Worm (Caenorhabditis elegans) whole organism, young adult: ENCODE data around the gene F22E12.1.

Experiments
- B0035.1 ChIP-seq: sonication (generic microtip); optimal IDR thresholded peaks from 2 replicates; lab custom pipeline; 2016; ENCODE audit warnings: missing genetic modification characterization, mild to moderate bottlenecking, missing compliant biosample characterization, missing genotype, missing genetic modification reagents
- C06A6.2 ChIP-seq: fragments of 200-800 bp; sonication (Bioruptor generic); conservative IDR thresholded peaks from 2 replicates; pipeline ENCODE4 v1.3.6; 2022; ENCODE audit warnings: missing genetic modification characterization, missing compliant biosample characterization
- F37B4.10 ChIP-seq: fragments of 200-800 bp; sonication (Bioruptor generic); IDR thresholded peaks from 2 replicates; pipeline ENCODE4 v1.3.6; 2022; ENCODE audit warnings: missing genetic modification characterization, missing compliant biosample characterization
- F49E8.2 ChIP-seq: sonication (generic microtip); optimal IDR thresholded peaks from 3 replicates; lab custom pipeline; 2017; ENCODE audit warnings: missing genetic modification characterization, mild to moderate bottlenecking, missing compliant biosample characterization, antibody characterized with exemption, moderate library complexity; ENCODE audit not compliant: insufficient read depth
- F52B5.7 ChIP-seq: sonication (generic microtip); optimal IDR thresholded peaks from 2 replicates; lab custom pipeline; 2016; ENCODE audit warnings: mild to moderate bottlenecking, missing genetic modification characterization, missing compliant biosample characterization
- F57C9.4 ChIP-seq: sonication (generic microtip); optimal IDR thresholded peaks from 2 replicates; lab custom pipeline; 2017; ENCODE audit warnings: mild to moderate bottlenecking, missing genetic modification characterization, missing compliant biosample characterization
- K12H6.12 ChIP-seq: fragments of 200-800 bp; sonication (Bioruptor generic); optimal IDR thresholded peaks from 2 replicates; lab custom pipeline; 2018; ENCODE audit warnings: mild to moderate bottlenecking, missing genetic modification characterization, missing compliant biosample characterization
- Y53F4B.3 ChIP-seq: fragments of 200-800 bp; sonication (Bioruptor generic); IDR thresholded peaks from 2 replicates; pipeline ENCODE4 v1.3.6; 2022; ENCODE audit warnings: missing genetic modification reagents, missing genetic modification characterization, missing compliant biosample characterization
- Y95B8A.8 ChIP-seq: fragments of 200-800 bp; sonication (Bioruptor generic); IDR thresholded peaks from 2 replicates; pipeline ENCODE4 v1.3.6; 2022; ENCODE audit warnings: missing genetic modification reagents, missing genetic modification characterization, missing compliant biosample characterization
- ZK185.1 ChIP-seq: sonication (generic microtip); optimal IDR thresholded peaks from 2 replicates; lab custom pipeline; 2016; ENCODE audit warnings: mild to moderate bottlenecking, missing genetic modification characterization, missing compliant biosample characterization; ENCODE audit not compliant: poor library complexity, severe bottlenecking
- akir-1 ChIP-seq: fragments of 200-800 bp; sonication (Bioruptor generic); optimal IDR thresholded peaks from 2 replicates; lab custom pipeline; 2018; ENCODE audit warnings: mild to moderate bottlenecking, missing genetic modification characterization, moderate library complexity, missing compliant biosample characterization
- ama-1 ChIP-seq, 3 experiments: fragments of 150-350 bp in 1 of 3; sonication (generic microtip) in 2 of 3; optimal IDR thresholded peaks; 2 replicates each; lab custom pipeline; 2014 to 2018; ENCODE audit warnings: missing biosample characterization in 2 of 3, missing genetic modification characterization in 2 of 3, missing genetic modification reagents in 2 of 3
- aptf-3 ChIP-seq: fragments of 200-800 bp; sonication (Bioruptor generic); IDR thresholded peaks from 2 replicates; pipeline ENCODE4 v1.3.6; 2022; ENCODE audit warnings: missing genetic modification characterization, missing compliant biosample characterization
- attf-5 ChIP-seq: fragments of 200-800 bp; sonication (Bioruptor generic); optimal IDR thresholded peaks from 2 replicates; lab custom pipeline; 2018; ENCODE audit warnings: mild to moderate bottlenecking, missing genetic modification characterization, missing compliant biosample characterization
- attf-6 ChIP-seq: fragments of 200-800 bp; sonication (Bioruptor generic); IDR thresholded peaks from 2 replicates; pipeline ENCODE4 v1.3.6; 2022; ENCODE audit warnings: missing genetic modification reagents, missing genetic modification characterization, missing compliant biosample characterization
- bed-2 ChIP-seq: fragments of 200-800 bp; sonication (Bioruptor generic); IDR thresholded peaks from 2 replicates; pipeline ENCODE4 v1.3.6; 2022; ENCODE audit warnings: missing genetic modification reagents, missing genetic modification characterization, missing compliant biosample characterization
- cebp-2 ChIP-seq: fragments of 200-800 bp; sonication (Bioruptor generic); IDR thresholded peaks from 2 replicates; pipeline ENCODE4 v1.3.6; 2022; ENCODE audit warnings: missing genetic modification characterization, missing compliant biosample characterization
- ceh-100 ChIP-seq: fragments of 200-800 bp; sonication (Bioruptor generic); IDR thresholded peaks from 2 replicates; pipeline ENCODE4 v1.3.6; 2022; ENCODE audit warnings: missing genetic modification reagents, missing genetic modification characterization, missing compliant biosample characterization
- ceh-58 ChIP-seq: fragments of 200-800 bp; sonication (Bioruptor generic); IDR thresholded peaks from 2 replicates; pipeline ENCODE4 v1.3.6; 2022; ENCODE audit warnings: missing genetic modification characterization, missing compliant biosample characterization
- ceh-91 ChIP-seq: fragments of 200-800 bp; sonication (Bioruptor generic); IDR thresholded peaks from 2 replicates; pipeline ENCODE4 v1.3.6; 2022; ENCODE audit warnings: missing genetic modification reagents, missing genetic modification characterization, missing compliant biosample characterization
- chd-7 ChIP-seq: sonication (generic microtip); optimal IDR thresholded peaks from 2 replicates; lab custom pipeline; 2016; ENCODE audit warnings: mild to moderate bottlenecking, missing genetic modification characterization, moderate library complexity, missing compliant biosample characterization
- efl-1 ChIP-seq: fragments of 150-350 bp; optimal IDR thresholded peaks from 2 replicates; lab custom pipeline; 2014; ENCODE audit warnings: missing biosample characterization, missing genetic modification reagents, missing genetic modification characterization
- egl-44 ChIP-seq: fragments of 200-800 bp; sonication (Bioruptor generic); IDR thresholded peaks from 2 replicates; pipeline ENCODE4 v1.3.6; 2022; ENCODE audit warnings: missing genetic modification reagents, missing genetic modification characterization, missing compliant biosample characterization
- ekl-4 ChIP-seq: fragments of 200-800 bp; sonication (Bioruptor generic); IDR thresholded peaks from 2 replicates; pipeline ENCODE4 v1.3.6; 2022; ENCODE audit warnings: missing genetic modification reagents, missing genetic modification characterization, missing compliant biosample characterization
- fkh-3 ChIP-seq: sonication (generic microtip); optimal IDR thresholded peaks from 2 replicates; lab custom pipeline; 2016; ENCODE audit warnings: mild to moderate bottlenecking, missing genetic modification characterization, missing compliant biosample characterization
- hmg-20 ChIP-seq: fragments of 200-800 bp; sonication (Bioruptor generic); IDR thresholded peaks from 2 replicates; pipeline ENCODE4 v1.3.6; 2022; ENCODE audit warnings: missing genetic modification reagents, missing genetic modification characterization, missing compliant biosample characterization
- hsf-1 ChIP-seq: fragments of 200-800 bp; sonication (Bioruptor generic); IDR thresholded peaks from 2 replicates; pipeline ENCODE4 v1.3.6; 2022; ENCODE audit warnings: missing genetic modification reagents, missing genetic modification characterization, missing compliant biosample characterization
- let-607 ChIP-seq, 2 experiments: fragments of 200-800 bp in 1 of 2; sonication (Bioruptor generic) in 1 of 2; sonication (generic microtip) in 1 of 2; optimal IDR thresholded peaks; 2 replicates each; lab custom pipeline; 2016 to 2018; ENCODE audit warnings: mild to moderate bottlenecking in 2 of 2, missing compliant biosample characterization in 2 of 2, missing genetic modification characterization in 2 of 2, moderate library complexity in 2 of 2, missing genotype in 1 of 2
- madf-10 ChIP-seq: sonication (generic microtip); optimal IDR thresholded peaks from 2 replicates; lab custom pipeline; 2016; ENCODE audit warnings: mild to moderate bottlenecking, missing genetic modification characterization, missing compliant biosample characterization
- madf-3 ChIP-seq: fragments of 200-800 bp; sonication (Bioruptor generic); IDR thresholded peaks from 2 replicates; pipeline ENCODE4 v1.3.6; 2022; ENCODE audit warnings: missing genetic modification reagents, missing genetic modification characterization, missing compliant biosample characterization
- madf-6 ChIP-seq: fragments of 200-800 bp; sonication (Bioruptor generic); IDR thresholded peaks from 2 replicates; pipeline ENCODE4 v1.3.6; 2022; ENCODE audit warnings: missing genetic modification reagents, missing genetic modification characterization, missing compliant biosample characterization
- madf-8 ChIP-seq: fragments of 200-800 bp; sonication (Bioruptor generic); conservative IDR thresholded peaks from 2 replicates; pipeline ENCODE4 v1.3.6; 2022; ENCODE audit warnings: missing genetic modification reagents, missing genetic modification characterization, missing compliant biosample characterization
- mcd-1 ChIP-seq: fragments of 200-800 bp; sonication (Bioruptor generic); IDR thresholded peaks from 2 replicates; pipeline ENCODE4 v1.3.6; 2022; ENCODE audit warnings: missing genetic modification reagents, missing genetic modification characterization, missing compliant biosample characterization
- mes-4 ChIP-seq: sonication (generic microtip); optimal IDR thresholded peaks from 2 replicates; lab custom pipeline; 2016; ENCODE audit warnings: missing genotype, missing genetic modification characterization, missing compliant biosample characterization
- mxl-1 ChIP-seq: sonication (generic microtip); optimal IDR thresholded peaks from 2 replicates; lab custom pipeline; 2016; ENCODE audit warnings: missing genetic modification characterization, missing compliant biosample characterization
- nfyb-1 ChIP-seq: fragments of 200-800 bp; sonication (Bioruptor generic); IDR thresholded peaks from 2 replicates; pipeline ENCODE4 v1.3.6; 2022; ENCODE audit warnings: missing genetic modification reagents, missing genetic modification characterization, missing compliant biosample characterization
- nhr-80 ChIP-seq: sonication (generic microtip); optimal IDR thresholded peaks from 2 replicates; lab custom pipeline; 2016; ENCODE audit warnings: missing genetic modification characterization, missing compliant biosample characterization
- rcor-1 ChIP-seq: fragments of 200-800 bp; sonication (Bioruptor generic); IDR thresholded peaks from 2 replicates; pipeline ENCODE4 v1.3.6; 2022; ENCODE audit warnings: missing genetic modification reagents, missing genetic modification characterization, missing compliant biosample characterization
- rec-8 ChIP-seq, 2 experiments: sonication (generic microtip); optimal IDR thresholded peaks; 2 replicates each; lab custom pipeline; 2016; ENCODE audit warnings: mild to moderate bottlenecking in 2 of 2, missing genetic modification characterization in 2 of 2, missing genetic modification reagents in 2 of 2, missing genotype in 2 of 2, missing biosample characterization in 1 of 2, missing compliant biosample characterization in 1 of 2, moderate library complexity in 1 of 2
- repo-1 ChIP-seq: sonication (generic microtip); optimal IDR thresholded peaks from 2 replicates; lab custom pipeline; 2017; ENCODE audit warnings: mild to moderate bottlenecking, missing genetic modification characterization, missing compliant biosample characterization
- snpc-1.3 ChIP-seq: sonication (generic microtip); optimal IDR thresholded peaks from 2 replicates; lab custom pipeline; 2017; ENCODE audit warnings: missing genetic modification characterization, mild to moderate bottlenecking, missing compliant biosample characterization, antibody characterized with exemption, moderate library complexity, missing genotype, missing genetic modification reagents; ENCODE audit not compliant: insufficient read depth
- snpc-3.4 ChIP-seq: sonication (generic microtip); optimal IDR thresholded peaks from 2 replicates; lab custom pipeline; 2017; ENCODE audit warnings: missing genetic modification characterization, mild to moderate bottlenecking, missing compliant biosample characterization, antibody characterized with exemption, moderate library complexity, missing genotype, missing genetic modification reagents
- tlf-1 ChIP-seq: fragments of 200-800 bp; sonication (Bioruptor generic); optimal IDR thresholded peaks from 2 replicates; lab custom pipeline; 2018; ENCODE audit warnings: mild to moderate bottlenecking, missing genetic modification characterization, missing compliant biosample characterization
- unc-130 ChIP-seq: sonication (generic microtip); optimal IDR thresholded peaks from 2 replicates; lab custom pipeline; 2016; ENCODE audit warnings: missing genetic modification reagents, missing genetic modification characterization, missing compliant biosample characterization
- xnd-1 ChIP-seq: sonication (generic microtip); optimal IDR thresholded peaks from 2 replicates; lab custom pipeline; 2016; ENCODE audit warnings: missing genotype, missing genetic modification reagents, missing genetic modification characterization, missing compliant biosample characterization
- zfh-2 ChIP-seq: fragments of 200-800 bp; sonication (Bioruptor generic); conservative IDR thresholded peaks from 2 replicates; pipeline ENCODE4 v1.3.6; 2022; ENCODE audit warnings: missing genetic modification reagents, missing genetic modification characterization, missing compliant biosample characterization
- zim-3 ChIP-seq: sonication (generic microtip); optimal IDR thresholded peaks from 2 replicates; lab custom pipeline; 2017; ENCODE audit warnings: mild to moderate bottlenecking, missing genetic modification characterization, moderate library complexity, missing compliant biosample characterization
- ztf-18 ChIP-seq: sonication (generic microtip); optimal IDR thresholded peaks from 2 replicates; lab custom pipeline; 2016; ENCODE audit warnings: missing genotype, mild to moderate bottlenecking, missing genetic modification characterization, missing compliant biosample characterization
- ztf-22 ChIP-seq: fragments of 200-800 bp; sonication (Bioruptor generic); optimal IDR thresholded peaks from 2 replicates; lab custom pipeline; 2018; ENCODE audit warnings: mild to moderate bottlenecking, missing genetic modification characterization, moderate library complexity, missing compliant biosample characterization

The F22E12.1 gene

DNA sequence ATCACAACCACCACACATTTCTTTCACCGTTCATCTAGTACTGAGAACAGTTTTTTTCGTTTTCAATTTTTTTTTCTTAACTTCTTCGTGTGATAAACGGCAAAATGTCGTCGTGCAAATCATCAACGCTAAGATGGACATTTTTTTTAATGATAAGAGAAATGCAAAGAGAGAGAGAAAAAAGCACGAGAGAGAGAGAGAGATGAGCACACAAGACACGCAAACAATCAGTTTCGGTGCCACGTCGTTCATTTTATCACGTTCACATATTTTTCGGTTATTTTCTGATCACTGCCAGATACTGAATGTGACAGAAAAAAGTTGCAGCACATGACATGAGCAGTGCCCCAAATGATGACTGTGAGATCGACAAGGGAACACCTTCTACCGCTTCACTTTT is 11.0 kb upstream of the F22E12.1 start, which contains the start of gene egl-9 (continued):
- TF ChIP-seq let-607 (tag; optimal IDR thresholded peaks at IDR 0.05; lab: Kevin White, UChicago): peak; percentile 15 to 57
- TF ChIP-seq K12H6.12 (tag; lab: Kevin White, UChicago): no peak
- TF ChIP-seq zim-3 (tag; lab: Kevin White, UChicago): no peak
- no peak for TF ChIP-seq fkh-3 (tag; lab: Kevin White, UChicago)
- no peak for TF ChIP-seq tlf-1
- TF ChIP-seq snpc-1.3 (tag; lab: Kevin White, UChicago): no peak
- no peak for TF ChIP-seq aptf-3 (GFP tag; lab: Robert Waterston, UW)
- no peak for TF ChIP-seq ztf-22 (GFP tag; lab: Kevin White, UChicago)
- TF ChIP-seq egl-44 (GFP tag; lab: Robert Waterston, UW): no peak
- no peak for TF ChIP-seq ZK185.1 (tag; lab: Kevin White, UChicago)
- TF ChIP-seq rcor-1: no peak
- TF ChIP-seq C06A6.2 (GFP tag; lab: Robert Waterston, UW): no peak
- no peak for TF ChIP-seq efl-1
- no peak for TF ChIP-seq xnd-1 (tag; lab: Kevin White, UChicago)
- no peak for TF ChIP-seq ceh-91 (GFP tag; lab: Robert Waterston, UW)
- no peak for TF ChIP-seq unc-130 (GFP tag; lab: Kevin White, UChicago)
- no peak for TF ChIP-seq F49E8.2
- TF ChIP-seq akir-1 (GFP tag; lab: Kevin White, UChicago): no peak
- no peak for TF ChIP-seq snpc-3.4 (tag; lab: Kevin White, UChicago)
- no peak for TF ChIP-seq cebp-2 (GFP tag; lab: Robert Waterston, UW)
- TF ChIP-seq madf-10 (tag; lab: Kevin White, UChicago): no peak
- TF ChIP-seq ceh-58 (GFP tag; lab: Robert Waterston, UW): no peak
- peak; percentile 37 for TF ChIP-seq attf-5
- no peak for TF ChIP-seq repo-1 (tag; lab: Kevin White, UChicago)
- TF ChIP-seq nfyb-1 (GFP tag; lab: Robert Waterston, UW): no peak; the same call in 1 of the 2 replicates
- TF ChIP-seq F57C9.4 (tag; lab: Kevin White, UChicago): no peak
- peak; percentile 87 for TF ChIP-seq ama-1 (optimal IDR thresholded peaks at IDR 0.05; lab: Kevin White, UChicago)
- no peak for TF ChIP-seq ama-1 (GFP tag; optimal IDR thresholded peaks at IDR 0.05; lab: Kevin White, UChicago)
- no peak for TF ChIP-seq F37B4.10
- no peak for TF ChIP-seq Y95B8A.8 (GFP tag; lab: Robert Waterston, UW)
- no peak for TF ChIP-seq ekl-4 (GFP tag; lab: Robert Waterston, UW)
- TF ChIP-seq mcd-1 (GFP tag; lab: Robert Waterston, UW): no peak
- TF ChIP-seq madf-8 (GFP tag; lab: Robert Waterston, UW): no peak
- no peak for TF ChIP-seq madf-3 (GFP tag; lab: Robert Waterston, UW)
- TF ChIP-seq ztf-18: no peak
- TF ChIP-seq rec-8 (tag; optimal IDR thresholded peaks at IDR 0.05; lab: Kevin White, UChicago): no peak
- TF ChIP-seq zfh-2 (GFP tag; lab: Robert Waterston, UW): no peak
- TF ChIP-seq hsf-1 (GFP tag; lab: Robert Waterston, UW): no peak
- no peak for TF ChIP-seq F52B5.7 (tag; lab: Kevin White, UChicago)
- no peak for TF ChIP-seq Y53F4B.3 (GFP tag; lab: Robert Waterston, UW)
- no peak for TF ChIP-seq madf-6 (GFP tag; lab: Robert Waterston, UW)
- TF ChIP-seq attf-6: no peak
- TF ChIP-seq chd-7: peak; percentile 60
- no peak for TF ChIP-seq mxl-1 (tag; lab: Kevin White, UChicago)
- TF ChIP-seq mes-4 (tag; lab: Kevin White, UChicago): no peak
- no peak for TF ChIP-seq ceh-100 (GFP tag; lab: Robert Waterston, UW)
- no peak for TF ChIP-seq B0035.1 (tag; lab: Kevin White, UChicago)
- TF ChIP-seq bed-2 (GFP tag; lab: Robert Waterston, UW): no peak
- no peak for TF ChIP-seq hmg-20 (GFP tag; lab: Robert Waterston, UW)
- peak; percentile 86 for TF ChIP-seq nhr-80 (tag; lab: Kevin White, UChicago)
